Fruit fly (Drosophila melanogaster): ENCODE results near the gene CG46280.

The CG46280 gene

dm6 chr3R:13032975-13033445 lies 2.6 kb upstream of the CG46280 start (continued):
- TF ChIP-seq sisA (GFP tag; IDR thresholded peaks at IDR 0.05) (no peak), CG4282 (GFP tag; optimal IDR thresholded peaks at IDR 0.05) (no peak), Max (GFP tag; optimal IDR thresholded peaks at IDR 0.05) (no peak), E2f2 (GFP tag; IDR thresholded peaks at IDR 0.05) (no peak), Vsx1 (GFP tag; optimal IDR thresholded peaks at IDR 0.05) (peak; percentile 60), Pdp1 (GFP tag; optimal IDR thresholded peaks at IDR 0.05) (no peak), bsh (GFP tag; optimal IDR thresholded peaks at IDR 0.05) (peak in 1 of 2 experiments; percentile 39), Dref (GFP tag; IDR thresholded peaks at IDR 0.05) (no peak), CG30403 (GFP tag; optimal IDR thresholded peaks at IDR 0.05) (no peak), CG15269 (tag; optimal IDR thresholded peaks at IDR 0.05) (no peak), CG2129 (GFP tag; IDR thresholded peaks at IDR 0.05; ENCODE audit: partially characterized antibody) (no peak), Lim3 (GFP tag; IDR thresholded peaks at IDR 0.05) (no peak), CG13424 (tag; optimal IDR thresholded peaks at IDR 0.05) (peak; percentile 34), az2 (GFP tag; optimal IDR thresholded peaks at IDR 0.05) (no peak), lov (optimal IDR thresholded peaks at IDR 0.05) (no peak), lov (GFP tag; IDR thresholded peaks at IDR 0.05) (peak; percentile 67; the same call in 1 of the 3 replicates), CG2875 (GFP tag; optimal IDR thresholded peaks at IDR 0.05) (peak; percentile 60), CG7745 (tag; optimal IDR thresholded peaks at IDR 0.05) (no peak), CG4730 (GFP tag; IDR thresholded peaks at IDR 0.05) (no peak), tgo (GFP tag; IDR thresholded peaks at IDR 0.05) (no peak), Jarid2 (GFP tag; optimal IDR thresholded peaks at IDR 0.05) (peak; percentile 46), Blimp-1 (GFP tag; optimal IDR thresholded peaks at IDR 0.05) (no peak), CG10321 (GFP tag; IDR thresholded peaks at IDR 0.05) (0 out of 2 replicates have a peak, but pooled peaks have one; percentile 29), onecut (GFP tag; IDR thresholded peaks at IDR 0.05) (peak; percentile 36; the same call in 1 of the 2 replicates), bab2 (GFP tag; optimal IDR thresholded peaks at IDR 0.05) (peak; percentile 37), CG17568 (GFP tag; optimal IDR thresholded peaks at IDR 0.05) (no peak), HHEX (GFP tag; optimal IDR thresholded peaks at IDR 0.05) (peak; percentile 54), knrl (GFP tag; IDR thresholded peaks at IDR 0.05; ENCODE audit: partially characterized antibody) (no peak), Doc3 (GFP tag; IDR thresholded peaks at IDR 0.05; ENCODE audit: partially characterized antibody) (no peak), tio (GFP tag; optimal IDR thresholded peaks at IDR 0.05) (no peak), CG6254 (GFP tag; optimal IDR thresholded peaks at IDR 0.05) (peak; percentile 26), CG14710 (tag; optimal IDR thresholded peaks at IDR 0.05) (peak; percentile 27), tx (GFP tag; optimal IDR thresholded peaks at IDR 0.05) (no peak), vnd (GFP tag; IDR thresholded peaks at IDR 0.05; ENCODE audit: partially characterized antibody) (no peak), CG9727 (GFP tag; optimal IDR thresholded peaks at IDR 0.05) (peak; percentile 45), CG11504 (tag; optimal IDR thresholded peaks at IDR 0.05) (no peak), Hmr (GFP tag; optimal IDR thresholded peaks at IDR 0.05) (peak; percentile 56), org-1 (GFP tag; optimal IDR thresholded peaks at IDR 0.05) (peak; percentile 39), CG3847 (GFP tag; IDR thresholded peaks at IDR 0.05) (no peak), Dbx (GFP tag; IDR thresholded peaks at IDR 0.05) (no peak), CG11560 (tag; IDR thresholded peaks at IDR 0.05) (no peak), exex (tag; optimal IDR thresholded peaks at IDR 0.05) (peak; percentile 42), CG11456 (GFP tag; IDR thresholded peaks at IDR 0.05) (no peak), lola (GFP tag; optimal IDR thresholded peaks at IDR 0.05) (no peak), CG10565 (GFP tag; optimal IDR thresholded peaks at IDR 0.05) (no peak), nerfin-2 (GFP tag; IDR thresholded peaks at IDR 0.05; ENCODE audit: partially characterized antibody) (no peak), CG31365 (tag; optimal IDR thresholded peaks at IDR 0.05) (no peak), Neu2 (GFP tag; optimal IDR thresholded peaks at IDR 0.05; ENCODE audit: borderline replicate concordance) (no peak), row (GFP tag; IDR thresholded peaks at IDR 0.05) (no peak; the same call in 2 of the 3 replicates), Sin3A (optimal IDR thresholded peaks at IDR 0.05) (no peak)

All from whole organism, embryonic.